Fruit fly (Drosophila melanogaster): Measurements from ENCODE around the gene CG32221.

CG32221 gene

dm6 chr3L:19817807-19818531, 16.5 kb upstream of the CG32221 start, which contains the start of the genes Fibp and Deaf1 (continued):
- no peak for TF ChIP-seq CG17802 (tag; optimal IDR thresholded peaks at IDR 0.05)
- peak; percentile 90 for TF ChIP-seq mam (GFP tag; optimal IDR thresholded peaks at IDR 0.05)
- peak; percentile 65 for TF ChIP-seq CG15601 (tag; optimal IDR thresholded peaks at IDR 0.05)
- peak; percentile 55 for TF ChIP-seq CG6689 (GFP tag; IDR thresholded peaks at IDR 0.05)
- TF ChIP-seq wdn (GFP tag; IDR thresholded peaks at IDR 0.05) = 0 out of 2 replicates have a peak, but pooled peaks have one; percentile 37
- TF ChIP-seq eyg (GFP tag; optimal IDR thresholded peaks at IDR 0.05) = peak; percentile 20
- peak; percentile 44; the same call in 1 of the 2 replicates for TF ChIP-seq ap (GFP tag; IDR thresholded peaks at IDR 0.05)
- no peak for TF ChIP-seq CG14965 (GFP tag; optimal IDR thresholded peaks at IDR 0.05; ENCODE audit: borderline replicate concordance)
- peak; percentile 42; the same call in 1 of the 3 replicates for TF ChIP-seq CG6175 (GFP tag; IDR thresholded peaks at IDR 0.05)
- TF ChIP-seq Trl (optimal IDR thresholded peaks at IDR 0.05) = no peak
- peak; percentile 79 for TF ChIP-seq Trl (GFP tag; optimal IDR thresholded peaks at IDR 0.05)
- 0 out of 2 replicates have a peak, but pooled peaks have one; percentile 41 for TF ChIP-seq HLH3B (GFP tag; IDR thresholded peaks at IDR 0.05)
- peak; percentile 95 for TF ChIP-seq ato (GFP tag; IDR thresholded peaks at IDR 0.05; ENCODE audit: partially characterized antibody)
- no peak for TF ChIP-seq en (GFP tag; optimal IDR thresholded peaks at IDR 0.05)
- peak; percentile 11 for TF ChIP-seq CG6654 (GFP tag; optimal IDR thresholded peaks at IDR 0.05)
- TF ChIP-seq Xbp1 (GFP tag; optimal IDR thresholded peaks at IDR 0.05) = peak; percentile 87
- peak; percentile 51 for TF ChIP-seq repo (GFP tag; optimal IDR thresholded peaks at IDR 0.05)
- peak; percentile 99 for TF ChIP-seq hb (GFP tag; IDR thresholded peaks at IDR 0.05; ENCODE audit: partially characterized antibody)
- peak; percentile 50; the same call in 1 of the 3 replicates for TF ChIP-seq ase (GFP tag; IDR thresholded peaks at IDR 0.05)
- TF ChIP-seq CG8388 (GFP tag; optimal IDR thresholded peaks at IDR 0.05) = peak; percentile 33
- TF ChIP-seq Sox100B (GFP tag; optimal IDR thresholded peaks at IDR 0.05) = peak; percentile 67
- TF ChIP-seq CG15514 (GFP tag; optimal IDR thresholded peaks at IDR 0.05) = peak; percentile 96
- TF ChIP-seq sens (GFP tag) = peak; percentile 94
- peak; percentile 47 for TF ChIP-seq CG12769 (tag; optimal IDR thresholded peaks at IDR 0.05)
- TF ChIP-seq CG42726 (GFP tag; IDR thresholded peaks at IDR 0.05; ENCODE audit: partially characterized antibody) = peak; percentile 99
- TF ChIP-seq HLHmδ (GFP tag; optimal IDR thresholded peaks at IDR 0.05) = no peak
- TF ChIP-seq NFAT (GFP tag; IDR thresholded peaks at IDR 0.05) = peak; percentile 80
- TF ChIP-seq CG12744 (GFP tag; optimal IDR thresholded peaks at IDR 0.05) = peak; percentile 56
- TF ChIP-seq CG13624 (GFP tag; optimal IDR thresholded peaks at IDR 0.05) = peak; percentile 80
- TF ChIP-seq Pdp1 (GFP tag; optimal IDR thresholded peaks at IDR 0.05) = peak; percentile 76 to 85
- TF ChIP-seq phol (tag; optimal IDR thresholded peaks at IDR 0.05) = peak; percentile 85
- no peak for TF ChIP-seq Spps (tag; optimal IDR thresholded peaks at IDR 0.05)
- TF ChIP-seq CG31224 (GFP tag; IDR thresholded peaks at IDR 0.05) = 0 out of 2 replicates have a peak, but pooled peaks have one; percentile 45
- TF ChIP-seq Oaz (GFP tag; IDR thresholded peaks at IDR 0.05) = peak; percentile 44; the same call in 1 of the 2 replicates
- no peak for TF ChIP-seq fru (optimal IDR thresholded peaks at IDR 0.05)
- TF ChIP-seq CG2889 (GFP tag; IDR thresholded peaks at IDR 0.05) = peak; percentile 62; the same call in 1 of the 3 replicates
- peak; percentile 46 for TF ChIP-seq CG10462 (GFP tag; optimal IDR thresholded peaks at IDR 0.05)
- TF ChIP-seq otp (GFP tag; IDR thresholded peaks at IDR 0.05) = no peak
- TF ChIP-seq zf30C (GFP tag; optimal IDR thresholded peaks at IDR 0.05) = no peak
- no peak for TF ChIP-seq CG10959 (GFP tag; IDR thresholded peaks at IDR 0.05)
- peak; percentile 71 for TF ChIP-seq Mes4 (GFP tag; optimal IDR thresholded peaks at IDR 0.05)
- peak; percentile 85 for TF ChIP-seq CG13775 (GFP tag; optimal IDR thresholded peaks at IDR 0.05)
- TF ChIP-seq CG6765 (GFP tag; optimal IDR thresholded peaks at IDR 0.05) = no peak
- no peak for TF ChIP-seq Vsx1 (GFP tag; optimal IDR thresholded peaks at IDR 0.05)
- peak; percentile 58 for TF ChIP-seq CG13894 (tag; optimal IDR thresholded peaks at IDR 0.05)
- peak; percentile 29 for TF ChIP-seq scrt (GFP tag; optimal IDR thresholded peaks at IDR 0.05)
- TF ChIP-seq CG10543 (GFP tag; optimal IDR thresholded peaks at IDR 0.05) = peak; percentile 73
- no peak for TF ChIP-seq dmrt99B (tag; optimal IDR thresholded peaks at IDR 0.05)
- peak; percentile 74 for TF ChIP-seq CG10147 (GFP tag; optimal IDR thresholded peaks at IDR 0.05)
